Fruit fly (Drosophila melanogaster) Kc167 (cell line): ENCODE measurements around the gene E23.

Experiments
- Myc ChIP-seq: fragments of >200 bp; optimal IDR thresholded peaks from 2 replicates; lab custom pipeline; 2017; ENCODE audit warnings: missing external identifiers
- Sin3A ChIP-seq: fragments of >200 bp; optimal IDR thresholded peaks from 2 replicates; lab custom pipeline; 2018; ENCODE audit warnings: missing external identifiers
- h ChIP-seq: fragments of >200 bp; optimal IDR thresholded peaks from 3 replicates; lab custom pipeline; 2018; ENCODE audit warnings: missing external identifiers
- insv ChIP-seq: fragments of >200 bp; optimal IDR thresholded peaks from 3 replicates; lab custom pipeline; 2018; ENCODE audit warnings: missing external identifiers
- psq ChIP-seq: fragments of >200 bp; optimal IDR thresholded peaks from 2 replicates; lab custom pipeline; 2017; ENCODE audit warnings: missing external identifiers

DNA sequence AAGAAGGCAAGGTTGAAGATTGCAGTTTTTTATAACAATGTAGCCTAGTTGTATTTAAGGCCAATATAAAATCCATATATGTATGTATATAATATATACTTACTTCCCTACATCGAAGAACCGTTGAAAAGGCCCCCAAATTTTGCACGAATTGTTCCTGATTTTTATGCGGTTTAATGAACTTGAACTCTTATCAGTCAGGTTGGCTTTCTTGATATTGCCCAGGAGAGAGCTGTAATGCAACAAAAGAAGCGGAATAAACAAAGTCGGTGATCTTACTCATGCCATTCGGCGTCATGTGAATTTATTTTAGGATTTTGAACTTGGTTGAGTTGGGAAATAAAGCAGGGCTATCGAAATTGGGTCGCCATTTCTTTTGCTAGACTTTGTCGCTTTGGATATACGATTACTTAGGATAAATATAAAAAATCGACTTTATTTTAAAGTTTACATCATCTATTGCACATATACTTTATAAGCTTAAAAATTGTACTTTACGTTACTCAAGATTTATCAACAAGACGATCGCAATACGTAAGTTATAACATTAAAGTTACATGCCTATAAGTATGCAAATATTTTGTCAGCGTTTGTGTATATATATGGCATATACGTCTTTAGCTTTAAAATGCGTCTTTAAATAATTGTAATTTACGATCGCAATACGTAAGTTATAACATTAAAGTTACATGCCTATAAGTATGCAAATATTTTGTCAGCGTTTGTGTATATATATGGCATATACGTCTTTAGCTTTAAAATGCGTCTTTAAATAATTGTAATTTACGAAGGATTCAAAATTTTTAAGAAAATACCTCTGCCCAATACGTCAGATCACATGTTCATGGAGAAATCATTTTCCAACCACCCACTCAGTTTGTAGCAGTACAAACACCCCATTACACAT is 2.4 kb upstream of the E23 start, which contains the start of gene CG8838:
- TF ChIP-seq Sin3A (lab: Kevin White, UChicago) (no peak), insv (lab: Kevin White, UChicago) (no peak), Myc (lab: Kevin White, UChicago) (no peak), h (lab: Kevin White, UChicago) (no peak), psq (lab: Kevin White, UChicago) (no peak)
